Worm (Caenorhabditis elegans) whole organism, L3 larva: ENCODE measurements around the gene C05E4.7.

Experiments used
- R02D3.7 ChIP-seq: fragments of 150-350 bp; optimal IDR thresholded peaks from 2 replicates; lab custom pipeline; 2014; ENCODE audit warnings: missing biosample characterization, missing genetic modification characterization
- ZK546.5 ChIP-seq: sonication (generic microtip); optimal IDR thresholded peaks from 2 replicates; lab custom pipeline; 2017; ENCODE audit warnings: missing biosample characterization, missing genetic modification characterization
- aly-2 ChIP-seq: fragments of 150-350 bp; optimal IDR thresholded peaks from 2 replicates; lab custom pipeline; 2014; ENCODE audit warnings: missing biosample characterization, missing genetic modification characterization
- ama-1 ChIP-seq: fragments of 150-350 bp; optimal IDR thresholded peaks from 2 replicates; lab custom pipeline; 2018
- ceh-16 ChIP-seq: sonication (generic microtip); optimal IDR thresholded peaks from 2 replicates; lab custom pipeline; 2017; ENCODE audit warnings: missing biosample characterization, missing genetic modification characterization
- ceh-28 ChIP-seq: fragments of 150-350 bp; optimal IDR thresholded peaks from 2 replicates; lab custom pipeline; 2014; ENCODE audit warnings: missing biosample characterization, missing genetic modification reagents, missing genetic modification characterization
- ceh-82 ChIP-seq: fragments of 150-350 bp; optimal IDR thresholded peaks from 2 replicates; lab custom pipeline; 2014; ENCODE audit warnings: missing biosample characterization, missing genetic modification characterization
- ceh-9 ChIP-seq: sonication (generic microtip); optimal IDR thresholded peaks from 2 replicates; lab custom pipeline; 2018; ENCODE audit warnings: missing biosample characterization, missing genetic modification characterization
- daf-12 ChIP-seq: fragments of 150-350 bp; optimal IDR thresholded peaks from 2 replicates; lab custom pipeline; 2014; ENCODE audit warnings: missing biosample characterization, missing genetic modification reagents, missing genetic modification characterization
- egl-27 ChIP-seq: sonication (generic microtip); optimal IDR thresholded peaks from 4 replicates; lab custom pipeline; 2017; ENCODE audit warnings: missing biosample characterization, missing genetic modification reagents, missing genetic modification characterization
- egl-5 ChIP-seq: fragments of 150-350 bp; optimal IDR thresholded peaks from 2 replicates; lab custom pipeline; 2017; ENCODE audit warnings: missing biosample characterization, missing genetic modification reagents, missing genetic modification characterization, inconsistent platforms
- elt-1 ChIP-seq: fragments of 150-350 bp; optimal IDR thresholded peaks from 2 replicates; lab custom pipeline; 2014; ENCODE audit warnings: missing biosample characterization, missing genetic modification characterization
- elt-2 ChIP-seq: sonication (generic microtip); optimal IDR thresholded peaks from 2 replicates; lab custom pipeline; 2016; ENCODE audit warnings: missing genetic modification reagents, mild to moderate bottlenecking, missing genetic modification characterization, missing compliant biosample characterization
- elt-3 ChIP-seq, 3 experiments: fragments of 150-350 bp in 1 of 3; sonication (generic microtip) in 2 of 3; optimal IDR thresholded peaks; 2 replicates in 2 of 3; 4 replicates in 1 of 3; lab custom pipeline; 2014 to 2017; ENCODE audit warnings: missing biosample characterization in 3 of 3, missing genetic modification characterization in 3 of 3
- eor-1 ChIP-seq, 2 experiments: fragments of 150-350 bp; optimal IDR thresholded peaks; 2 replicates each; lab custom pipeline; 2014 to 2018; ENCODE audit warnings: missing biosample characterization in 2 of 2, missing genetic modification characterization in 2 of 2
- fkh-10 ChIP-seq: sonication (generic microtip); optimal IDR thresholded peaks from 2 replicates; lab custom pipeline; 2017; ENCODE audit warnings: missing biosample characterization, missing genetic modification reagents, missing genetic modification characterization
- fkh-2 ChIP-seq: fragments of 150-350 bp; optimal IDR thresholded peaks from 2 replicates; lab custom pipeline; 2014; ENCODE audit warnings: missing biosample characterization, missing genetic modification reagents, missing genetic modification characterization
- fos-1 ChIP-seq: fragments of 150-350 bp; optimal IDR thresholded peaks from 2 replicates; lab custom pipeline; 2014; ENCODE audit warnings: missing biosample characterization, missing genetic modification characterization
- hmg-11 ChIP-seq: sonication (generic microtip); optimal IDR thresholded peaks from 2 replicates; lab custom pipeline; 2016; ENCODE audit warnings: missing genetic modification characterization, missing compliant biosample characterization
- jun-1 ChIP-seq: fragments of 150-350 bp; optimal IDR thresholded peaks from 2 replicates; lab custom pipeline; 2014; ENCODE audit warnings: missing biosample characterization, missing genetic modification reagents, missing genetic modification characterization
- lin-15B ChIP-seq: fragments of 150-350 bp; optimal IDR thresholded peaks from 2 replicates; lab custom pipeline; 2014; ENCODE audit warnings: missing biosample characterization, missing genetic modification characterization
- lin-39 ChIP-seq: fragments of 150-350 bp; optimal IDR thresholded peaks from 2 replicates; lab custom pipeline; 2018; ENCODE audit warnings: missing biosample characterization, missing genetic modification reagents, missing genetic modification characterization
- lsy-12 ChIP-seq: sonication (generic microtip); optimal IDR thresholded peaks from 2 replicates; lab custom pipeline; 2016; ENCODE audit warnings: mild to moderate bottlenecking, missing genetic modification characterization, missing compliant biosample characterization
- mdl-1 ChIP-seq: fragments of 150-350 bp; optimal IDR thresholded peaks from 2 replicates; lab custom pipeline; 2014; ENCODE audit warnings: missing biosample characterization, missing genetic modification characterization
- mml-1 ChIP-seq: fragments of 150-350 bp; sonication (generic microtip); optimal IDR thresholded peaks from 3 replicates; lab custom pipeline; 2014; ENCODE audit warnings: missing biosample characterization, missing genetic modification characterization
- nfya-1 ChIP-seq: sonication (generic microtip); optimal IDR thresholded peaks from 2 replicates; lab custom pipeline; 2017; ENCODE audit warnings: missing genetic modification characterization, mild to moderate bottlenecking, missing compliant biosample characterization, antibody characterized with exemption, moderate library complexity; ENCODE audit not compliant: insufficient read depth
- nhr-11 ChIP-seq: fragments of 150-350 bp; optimal IDR thresholded peaks from 2 replicates; lab custom pipeline; 2014; ENCODE audit warnings: missing biosample characterization, missing genetic modification characterization
- nhr-12 ChIP-seq: fragments of 150-350 bp; optimal IDR thresholded peaks from 2 replicates; lab custom pipeline; 2014; ENCODE audit warnings: missing biosample characterization, missing genetic modification characterization
- nhr-23 ChIP-seq: fragments of 150-350 bp; optimal IDR thresholded peaks from 2 replicates; lab custom pipeline; 2014; ENCODE audit warnings: missing biosample characterization, missing genetic modification reagents, missing genetic modification characterization
- nhr-237 ChIP-seq: fragments of 150-350 bp; optimal IDR thresholded peaks from 2 replicates; lab custom pipeline; 2014; ENCODE audit warnings: missing biosample characterization, missing genetic modification characterization
- nhr-25 ChIP-seq: sonication (generic microtip); optimal IDR thresholded peaks from 2 replicates; lab custom pipeline; 2017; ENCODE audit warnings: missing biosample characterization, missing genetic modification characterization
- nhr-28 ChIP-seq: fragments of 150-350 bp; optimal IDR thresholded peaks from 2 replicates; lab custom pipeline; 2014; ENCODE audit warnings: missing biosample characterization, missing genetic modification characterization
- nhr-43 ChIP-seq: sonication (generic microtip); optimal IDR thresholded peaks from 2 replicates; lab custom pipeline; 2016; ENCODE audit warnings: mild to moderate bottlenecking, missing genetic modification characterization, missing compliant biosample characterization; ENCODE audit not compliant: poor library complexity, severe bottlenecking
- nhr-67 ChIP-seq: fragments of 150-350 bp; optimal IDR thresholded peaks from 2 replicates; lab custom pipeline; 2014; ENCODE audit warnings: missing biosample characterization, missing genetic modification characterization
- nhr-76 ChIP-seq: fragments of 150-350 bp; sonication (generic microtip); optimal IDR thresholded peaks from 5 replicates; lab custom pipeline; 2014; ENCODE audit warnings: missing biosample characterization, missing genetic modification characterization
- nhr-77 ChIP-seq: fragments of 150-350 bp; optimal IDR thresholded peaks from 2 replicates; lab custom pipeline; 2014; ENCODE audit warnings: missing biosample characterization, missing genetic modification characterization
- pha-4 ChIP-seq: fragments of 150-350 bp; optimal IDR thresholded peaks from 2 replicates; lab custom pipeline; 2014; ENCODE audit warnings: missing biosample characterization, missing genetic modification reagents, missing genetic modification characterization
- pqm-1 ChIP-seq: fragments of 150-350 bp; optimal IDR thresholded peaks from 2 replicates; lab custom pipeline; 2017; ENCODE audit warnings: missing biosample characterization, missing genetic modification characterization, inconsistent platforms
- sea-2 ChIP-seq: fragments of 150-350 bp; sonication (generic microtip); optimal IDR thresholded peaks from 4 replicates; lab custom pipeline; 2014; ENCODE audit warnings: missing biosample characterization, missing genetic modification reagents, missing genetic modification characterization
- skn-1 ChIP-seq: fragments of 150-350 bp; optimal IDR thresholded peaks from 2 replicates; lab custom pipeline; 2014; ENCODE audit warnings: missing biosample characterization, missing genetic modification characterization
- snpc-4 ChIP-seq: fragments of 150-350 bp; optimal IDR thresholded peaks from 2 replicates; lab custom pipeline; 2014; ENCODE audit warnings: missing biosample characterization, missing genetic modification characterization
- tbx-2 ChIP-seq: sonication (generic microtip); optimal IDR thresholded peaks from 2 replicates; lab custom pipeline; 2016; ENCODE audit warnings: mild to moderate bottlenecking, missing genetic modification characterization, missing compliant biosample characterization
- unc-39 ChIP-seq: sonication (generic microtip); optimal IDR thresholded peaks from 4 replicates; lab custom pipeline; 2017; ENCODE audit warnings: missing biosample characterization, missing genetic modification characterization
- unc-62 ChIP-seq: fragments of 150-350 bp; sonication (generic microtip); optimal IDR thresholded peaks from 4 replicates; lab custom pipeline; 2014; ENCODE audit warnings: missing biosample characterization, missing genetic modification reagents, missing genetic modification characterization
- zag-1 ChIP-seq: fragments of 150-350 bp; optimal IDR thresholded peaks from 2 replicates; lab custom pipeline; 2014; ENCODE audit warnings: missing biosample characterization, missing genetic modification characterization
- ztf-11 ChIP-seq: fragments of 150-350 bp; optimal IDR thresholded peaks from 2 replicates; lab custom pipeline; 2014; ENCODE audit warnings: missing biosample characterization, missing genetic modification characterization
- ztf-4 ChIP-seq: fragments of 150-350 bp; optimal IDR thresholded peaks from 2 replicates; lab custom pipeline; 2014; ENCODE audit warnings: missing biosample characterization, missing genetic modification characterization

C05E4.7 gene

ce11 chrV:773256-773655, 31.3 kb downstream of the C05E4.7 start, which contains the start of gene sti-1:
Gene sti-1 (plus strand): TSS chrV:773518.
- TF ChIP-seq nhr-67 (tag; lab: Kevin White, UChicago): no peak
- no peak for TF ChIP-seq unc-39 (tag; lab: Kevin White, UChicago)
- peak; percentile 45 for TF ChIP-seq lsy-12 (tag; lab: Kevin White, UChicago)
- peak; percentile 83 for TF ChIP-seq lin-39 (tag; lab: Kevin White, UChicago)
- TF ChIP-seq ZK546.5 (tag; lab: Kevin White, UChicago): no peak
- no peak for TF ChIP-seq ztf-4 (tag; lab: Kevin White, UChicago)
- TF ChIP-seq ama-1 (lab: Kevin White, UChicago): peak; percentile 4
- no peak for TF ChIP-seq ztf-11 (tag; lab: Kevin White, UChicago)
- no peak for TF ChIP-seq fkh-10
- peak; percentile 92 for TF ChIP-seq nfya-1
- TF ChIP-seq ceh-28 (tag; lab: Kevin White, UChicago): peak; percentile 72
- TF ChIP-seq eor-1 (tag; optimal IDR thresholded peaks at IDR 0.05; lab: Kevin White, UChicago): peak in 1 of 2 experiments; percentile 8
- TF ChIP-seq hmg-11 (tag; lab: Kevin White, UChicago): peak; percentile 64
- peak; percentile 1 for TF ChIP-seq nhr-28 (tag; lab: Kevin White, UChicago)
- TF ChIP-seq ceh-82: peak; percentile 20
- no peak for TF ChIP-seq elt-3 (tag; optimal IDR thresholded peaks at IDR 0.05; lab: Kevin White, UChicago)
- no peak for TF ChIP-seq nhr-12 (tag; lab: Kevin White, UChicago)
- TF ChIP-seq pqm-1: peak; percentile 63
- TF ChIP-seq pha-4: peak; percentile 89
- TF ChIP-seq ceh-9 (tag; lab: Kevin White, UChicago): no peak
- TF ChIP-seq unc-62 (GFP tag; lab: Kevin White, UChicago): no peak
- TF ChIP-seq nhr-43: peak; percentile 68
- peak; percentile 90 for TF ChIP-seq nhr-23 (tag; lab: Kevin White, UChicago)
- no peak for TF ChIP-seq zag-1 (tag; lab: Kevin White, UChicago)
- TF ChIP-seq egl-27: no peak
- TF ChIP-seq mdl-1: no peak
- TF ChIP-seq nhr-237: no peak
- TF ChIP-seq aly-2: no peak
- TF ChIP-seq egl-5: peak; percentile 94
- TF ChIP-seq skn-1 (tag; lab: Kevin White, UChicago): peak; percentile 35
- no peak for TF ChIP-seq sea-2 (GFP tag; lab: Kevin White, UChicago)
- TF ChIP-seq daf-12 (tag; lab: Kevin White, UChicago): no peak
- TF ChIP-seq nhr-76 (tag; lab: Kevin White, UChicago): peak; percentile 20
- peak; percentile 76 for TF ChIP-seq nhr-77 (tag; lab: Kevin White, UChicago)
- no peak for TF ChIP-seq tbx-2 (tag; lab: Kevin White, UChicago)
- no peak for TF ChIP-seq fkh-2
- peak; percentile 70 for TF ChIP-seq R02D3.7 (tag; lab: Kevin White, UChicago)
- no peak for TF ChIP-seq ceh-16 (tag; lab: Kevin White, UChicago)
- peak; percentile 85 for TF ChIP-seq lin-15B (tag; lab: Kevin White, UChicago)
- peak; percentile 73 for TF ChIP-seq snpc-4 (tag; lab: Kevin White, UChicago)
- TF ChIP-seq mml-1 (tag; lab: Kevin White, UChicago): no peak
- peak; percentile 42 for TF ChIP-seq elt-2 (tag; lab: Kevin White, UChicago)
- no peak for TF ChIP-seq elt-1 (tag; lab: Kevin White, UChicago)
- TF ChIP-seq jun-1 (tag; lab: Kevin White, UChicago): peak; percentile 65
- no peak for TF ChIP-seq nhr-11 (tag; lab: Kevin White, UChicago)
- TF ChIP-seq nhr-25: peak; percentile 73
- no peak for TF ChIP-seq fos-1 (tag; lab: Kevin White, UChicago)
- TF ChIP-seq, all 47 proteins: peak for 23
